Fruit fly (Drosophila melanogaster) whole organism, embryonic: ENCODE data around the gene CG6126.

Source experiments
- C15 ChIP-seq: fragments of 200-800 bp; sonication (Bioruptor generic); IDR thresholded peaks from 3 replicates; pipeline ENCODE4 v1.3.6; 2022; ENCODE audit warnings: missing biosample characterization, missing genetic modification characterization
- CG10209 ChIP-seq: fragments of 200-800 bp; sonication (Bioruptor generic); optimal IDR thresholded peaks from 3 replicates; lab custom pipeline; 2017; ENCODE audit warnings: missing biosample characterization, mild to moderate bottlenecking, missing genetic modification characterization, missing genetic modification reagents
- CG10366 ChIP-seq: fragments of 200-800 bp; sonication (Bioruptor generic); IDR thresholded peaks from 2 replicates; pipeline ENCODE4 v1.3.6; 2022; ENCODE audit warnings: missing biosample characterization, missing genetic modification characterization
- CG11504 ChIP-seq: fragments of 200-800 bp; sonication (Bioruptor generic); optimal IDR thresholded peaks from 3 replicates; lab custom pipeline; 2019; ENCODE audit warnings: missing biosample characterization, mild to moderate bottlenecking, missing genetic modification characterization, moderate library complexity
- CG1233 ChIP-seq: fragments of 200-800 bp; sonication (Bioruptor generic); optimal IDR thresholded peaks from 4 replicates; lab custom pipeline; 2018; ENCODE audit warnings: missing biosample characterization, mild to moderate bottlenecking, missing genetic modification characterization
- CG15073 ChIP-seq: fragments of 200-800 bp; sonication (Bioruptor generic); optimal IDR thresholded peaks from 2 replicates; lab custom pipeline; 2016; ENCODE audit warnings: missing biosample characterization, missing genetic modification characterization
- CG15269 ChIP-seq: fragments of 200-800 bp; sonication (Bioruptor generic); optimal IDR thresholded peaks from 2 replicates; lab custom pipeline; 2018; ENCODE audit warnings: missing biosample characterization, mild to moderate bottlenecking, missing genetic modification characterization, moderate library complexity
- CG15479 ChIP-seq: fragments of 200-800 bp; sonication (Bioruptor generic); optimal IDR thresholded peaks from 3 replicates; lab custom pipeline; 2019; ENCODE audit warnings: missing biosample characterization, mild to moderate bottlenecking, missing genetic modification characterization, moderate library complexity
- CG1832 ChIP-seq: fragments of 200-800 bp; sonication (Bioruptor generic); optimal IDR thresholded peaks from 2 replicates; lab custom pipeline; 2017; ENCODE audit warnings: missing biosample characterization, mild to moderate bottlenecking, missing genetic modification characterization, inconsistent platforms
- CG2678 ChIP-seq: fragments of 200-800 bp; sonication (Bioruptor generic); optimal IDR thresholded peaks from 3 replicates; lab custom pipeline; 2019; ENCODE audit warnings: missing biosample characterization, mild to moderate bottlenecking, missing genetic modification characterization, moderate library complexity
- CG3163 ChIP-seq: fragments of 200-800 bp; sonication (Bioruptor generic); optimal IDR thresholded peaks from 3 replicates; lab custom pipeline; 2016; ENCODE audit warnings: missing biosample characterization, missing genetic modification characterization
- CG32532 ChIP-seq: fragments of 200-800 bp; sonication (Bioruptor generic); IDR thresholded peaks from 2 replicates; pipeline ENCODE4 v1.3.6; 2022; ENCODE audit warnings: missing biosample characterization, missing genetic modification characterization
- CG32767 ChIP-seq: fragments of 200-800 bp; sonication (Bioruptor generic); IDR thresholded peaks from 2 replicates; pipeline ENCODE4 v1.3.6; 2022; ENCODE audit warnings: missing biosample characterization, missing genetic modification characterization
- CG43689 ChIP-seq: fragments of 200-800 bp; sonication (Bioruptor generic); IDR thresholded peaks from 2 replicates; pipeline ENCODE4 v1.3.6; 2022; ENCODE audit warnings: missing biosample characterization, missing genetic modification characterization
- CG6813 ChIP-seq: fragments of 200-800 bp; sonication (Bioruptor generic); optimal IDR thresholded peaks from 2 replicates; lab custom pipeline; 2017; ENCODE audit warnings: missing biosample characterization, missing genetic modification characterization, mild to moderate bottlenecking, moderate library complexity, missing genetic modification reagents
- CG7556 ChIP-seq: fragments of 200-800 bp; sonication (Bioruptor generic); optimal IDR thresholded peaks from 2 replicates; lab custom pipeline; 2017; ENCODE audit warnings: missing biosample characterization, mild to moderate bottlenecking, missing genetic modification characterization
- CG7928 ChIP-seq: fragments of 200-800 bp; sonication (Bioruptor generic); optimal IDR thresholded peaks from 2 replicates; lab custom pipeline; 2017; ENCODE audit warnings: missing biosample characterization, mild to moderate bottlenecking, missing genetic modification characterization
- CG7963 ChIP-seq: fragments of 200-800 bp; sonication (Bioruptor generic); IDR thresholded peaks from 3 replicates; pipeline ENCODE4 v1.3.6; 2022; ENCODE audit warnings: missing biosample characterization, missing genetic modification characterization; ENCODE audit not compliant: partially characterized antibody
- CG7987 ChIP-seq: fragments of 200-800 bp; sonication (Bioruptor generic); optimal IDR thresholded peaks from 2 replicates; lab custom pipeline; 2018; ENCODE audit warnings: missing biosample characterization, mild to moderate bottlenecking, missing genetic modification characterization, moderate library complexity
- CkIIα-i1 ChIP-seq: fragments of 200-800 bp; sonication (Bioruptor generic); IDR thresholded peaks from 2 replicates; pipeline ENCODE4 v1.3.6; 2022; ENCODE audit warnings: missing biosample characterization, missing genetic modification characterization
- CrebB ChIP-seq: fragments of 200-800 bp; sonication (Bioruptor generic); optimal IDR thresholded peaks from 3 replicates; lab custom pipeline; 2018; ENCODE audit warnings: missing biosample characterization, mild to moderate bottlenecking, missing genetic modification characterization
- Deaf1 ChIP-seq: fragments of 200-800 bp; optimal IDR thresholded peaks from 3 replicates; lab custom pipeline; 2019; ENCODE audit warnings: missing biosample characterization, mild to moderate bottlenecking, missing genetic modification characterization, moderate library complexity
- Dll ChIP-seq: fragments of 200-800 bp; sonication (Bioruptor generic); IDR thresholded peaks from 4 replicates; pipeline ENCODE4 v1.3.6; 2022; ENCODE audit warnings: missing biosample characterization, missing genetic modification characterization; ENCODE audit not compliant: partially characterized antibody
- Fer1 ChIP-seq: fragments of 200-800 bp; sonication (Bioruptor generic); optimal IDR thresholded peaks from 2 replicates; lab custom pipeline; 2017; ENCODE audit warnings: missing biosample characterization, mild to moderate bottlenecking, missing genetic modification characterization
- GATAe ChIP-seq: fragments of 200-800 bp; sonication (Bioruptor generic); conservative IDR thresholded peaks from 2 replicates; pipeline ENCODE4 v1.3.6; 2022; ENCODE audit warnings: missing biosample characterization, missing genetic modification characterization
- MESR4 ChIP-seq: fragments of 200-800 bp; sonication (Bioruptor generic); optimal IDR thresholded peaks from 2 replicates; lab custom pipeline; 2018; ENCODE audit warnings: missing biosample characterization, mild to moderate bottlenecking, missing genetic modification characterization, moderate library complexity
- MTF-1 ChIP-seq: fragments of 200-800 bp; sonication (Bioruptor generic); optimal IDR thresholded peaks from 2 replicates; lab custom pipeline; 2018; ENCODE audit warnings: missing biosample characterization, mild to moderate bottlenecking, missing genetic modification characterization, borderline replicate concordance
- Nf-YC ChIP-seq: fragments of 200-800 bp; optimal IDR thresholded peaks from 3 replicates; lab custom pipeline; 2019; ENCODE audit warnings: missing biosample characterization, mild to moderate bottlenecking, missing genetic modification characterization, moderate library complexity
- Stat92E ChIP-seq, 3 experiments: fragments of >200 bp in 2 of 3; fragments of 200-800 bp in 1 of 3; sonication (Bioruptor generic) in 1 of 3; optimal IDR thresholded peaks; 2 replicates each; lab custom pipeline; 2017 to 2019; ENCODE audit warnings: missing biosample characterization in 3 of 3, missing genetic modification characterization in 3 of 3, mild to moderate bottlenecking in 1 of 3, moderate library complexity in 1 of 3
- Trl ChIP-seq, 3 experiments: fragments of >200 bp in 2 of 3; fragments of 200-800 bp in 1 of 3; sonication (Bioruptor generic) in 1 of 3; optimal IDR thresholded peaks; 2 replicates in 1 of 3; 3 replicates in 2 of 3; lab custom pipeline; 2016 to 2017; ENCODE audit warnings: missing biosample characterization in 1 of 3, missing genetic modification characterization in 1 of 3
- bsh ChIP-seq, 2 experiments: fragments of 200-800 bp; sonication (Bioruptor generic); optimal IDR thresholded peaks; 2 replicates each; lab custom pipeline; 2017 to 2018; ENCODE audit warnings: mild to moderate bottlenecking in 2 of 2, missing biosample characterization in 2 of 2, missing genetic modification characterization in 2 of 2, moderate library complexity in 1 of 2
- chinmo ChIP-seq: fragments of 200-800 bp; sonication (Bioruptor generic); IDR thresholded peaks from 4 replicates; pipeline ENCODE4 v1.3.6; 2022; ENCODE audit warnings: missing biosample characterization, missing genetic modification characterization; ENCODE audit not compliant: partially characterized antibody
- dimm ChIP-seq: fragments of 200-800 bp; sonication (Bioruptor generic); IDR thresholded peaks from 2 replicates; pipeline ENCODE4 v1.3.6; 2022; ENCODE audit warnings: missing biosample characterization, missing genetic modification characterization
- dmrt99B ChIP-seq: fragments of 200-800 bp; sonication (Bioruptor generic); optimal IDR thresholded peaks from 2 replicates; lab custom pipeline; 2018; ENCODE audit warnings: missing biosample characterization, mild to moderate bottlenecking, missing genetic modification characterization, moderate library complexity
- ftz-f1 ChIP-seq: fragments of 200-800 bp; sonication (Bioruptor generic); optimal IDR thresholded peaks from 2 replicates; lab custom pipeline; 2016; ENCODE audit warnings: missing biosample characterization, missing genetic modification characterization
- grau ChIP-seq: fragments of 200-800 bp; optimal IDR thresholded peaks from 3 replicates; lab custom pipeline; 2019; ENCODE audit warnings: missing biosample characterization, mild to moderate bottlenecking, missing genetic modification characterization, moderate library complexity
- grn ChIP-seq: fragments of 200-800 bp; sonication (Bioruptor generic); optimal IDR thresholded peaks from 3 replicates; lab custom pipeline; 2017; ENCODE audit warnings: missing biosample characterization, missing genetic modification characterization
- gro ChIP-seq: fragments of 200-800 bp; sonication (Bioruptor generic); optimal IDR thresholded peaks from 2 replicates; lab custom pipeline; 2016; ENCODE audit warnings: missing biosample characterization, missing genetic modification characterization
- lbe ChIP-seq: fragments of 200-800 bp; sonication (Bioruptor generic); optimal IDR thresholded peaks from 2 replicates; lab custom pipeline; 2016; ENCODE audit warnings: missing biosample characterization, mild to moderate bottlenecking, missing genetic modification characterization
- mirr ChIP-seq: fragments of 200-800 bp; sonication (Bioruptor generic); optimal IDR thresholded peaks from 3 replicates; lab custom pipeline; 2018; ENCODE audit warnings: missing biosample characterization, mild to moderate bottlenecking, missing genetic modification characterization
- pb ChIP-seq: fragments of 200-800 bp; sonication (Bioruptor generic); optimal IDR thresholded peaks from 3 replicates; lab custom pipeline; 2016; ENCODE audit warnings: missing biosample characterization, missing genetic modification characterization
- pros ChIP-seq: fragments of 200-800 bp; sonication (Bioruptor generic); optimal IDR thresholded peaks from 3 replicates; lab custom pipeline; 2019; ENCODE audit warnings: missing biosample characterization, mild to moderate bottlenecking, missing genetic modification characterization, moderate library complexity
- scrt ChIP-seq: fragments of 200-800 bp; sonication (Bioruptor generic); optimal IDR thresholded peaks from 2 replicates; lab custom pipeline; 2018; ENCODE audit warnings: missing biosample characterization, mild to moderate bottlenecking, missing genetic modification characterization, moderate library complexity
- so ChIP-seq: fragments of 200-800 bp; sonication (Bioruptor generic); IDR thresholded peaks from 3 replicates; pipeline ENCODE4 v1.3.6; 2022; ENCODE audit warnings: missing biosample characterization, missing genetic modification characterization
- sug ChIP-seq: fragments of 200-800 bp; optimal IDR thresholded peaks from 2 replicates; lab custom pipeline; 2019; ENCODE audit warnings: missing biosample characterization, mild to moderate bottlenecking, missing genetic modification characterization, moderate library complexity
- unc-4 ChIP-seq: fragments of 200-800 bp; sonication (Bioruptor generic); IDR thresholded peaks from 2 replicates; pipeline ENCODE4 v1.3.6; 2022; ENCODE audit warnings: missing biosample characterization, missing genetic modification characterization; ENCODE audit not compliant: partially characterized antibody

The CG6126 gene

DNA sequence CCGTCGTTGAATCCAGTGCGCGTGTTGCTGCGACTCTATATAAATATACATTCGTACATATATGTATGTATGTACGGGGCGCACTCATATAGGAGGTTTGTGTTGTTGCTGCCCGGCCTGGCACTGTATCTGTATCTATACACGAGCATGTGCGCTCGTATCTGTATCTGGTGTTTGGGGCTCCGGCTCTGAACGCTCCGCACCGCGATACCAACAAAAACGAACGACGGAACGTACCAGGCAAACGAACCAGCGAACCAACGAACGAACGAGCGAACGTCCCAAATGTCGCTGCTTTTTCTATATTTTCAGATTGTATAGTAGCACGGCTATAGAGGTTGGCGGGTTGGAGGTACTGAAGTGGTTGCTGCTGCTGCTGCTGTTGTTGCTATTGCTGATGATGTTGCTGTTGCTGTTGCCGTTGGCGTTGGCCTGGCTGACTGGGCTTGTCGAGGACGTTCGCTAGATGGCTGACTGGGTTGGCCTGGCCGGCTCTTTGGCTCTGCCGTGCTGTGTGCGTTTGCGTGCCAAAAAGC lies 4.3 kb upstream of the CG6126 start (continued):
- TF ChIP-seq scrt (GFP tag; lab: Kevin White, UChicago) (peak; percentile 27), CG10209 (GFP tag; lab: Kevin White, UChicago) (peak; percentile 6), lbe (GFP tag; lab: Kevin White, UChicago) (peak; percentile 65), Fer1 (peak; percentile 53), CG7556 (GFP tag; lab: Kevin White, UChicago) (no peak), Trl (optimal IDR thresholded peaks at IDR 0.05; lab: Kevin White, UChicago) (peak in 1 of 2 experiments; percentile 11), Trl (GFP tag; optimal IDR thresholded peaks at IDR 0.05; lab: Kevin White, UChicago) (no peak), CG7987 (GFP tag; lab: Kevin White, UChicago) (peak; percentile 43), CG1832 (GFP tag; lab: Kevin White, UChicago) (no peak), MTF-1 (GFP tag; lab: Kevin White, UChicago) (peak; percentile 28), C15 (GFP tag; lab: Robert Waterston, UW) (0 out of 3 replicates have a peak, but pooled peaks have one; percentile 12), CG15479 (GFP tag; lab: Kevin White, UChicago) (no peak), CG32767 (peak; percentile 93), grau (tag; lab: Kevin White, UChicago) (peak; percentile 45), chinmo (GFP tag; lab: Robert Waterston, UW) (peak; percentile 98), so (GFP tag; lab: Robert Waterston, UW) (peak; percentile 65; the same call in 2 of the 3 replicates), CG7963 (GFP tag; lab: Robert Waterston, UW) (no peak), mirr (GFP tag; lab: Kevin White, UChicago) (peak; percentile 80), Dll (GFP tag; lab: Robert Waterston, UW) (0 out of 4 replicates have a peak, but pooled peaks have one; percentile 22), CkIIα-i1 (GFP tag; lab: Robert Waterston, UW) (no peak), gro (GFP tag; lab: Kevin White, UChicago) (peak; percentile 9), bsh (GFP tag; optimal IDR thresholded peaks at IDR 0.05; lab: Kevin White, UChicago) (no peak), dimm (GFP tag; lab: Robert Waterston, UW) (no peak), Nf-YC (peak; percentile 24), CG32532 (0 out of 2 replicates have a peak, but pooled peaks have one; percentile 10), CrebB (tag; lab: Kevin White, UChicago) (peak; percentile 37), MESR4 (peak; percentile 7), unc-4 (GFP tag; lab: Robert Waterston, UW) (0 out of 2 replicates have a peak, but pooled peaks have one; percentile 13), Deaf1 (tag; lab: Kevin White, UChicago) (peak; percentile 98), GATAe (peak; percentile 45; the same call in 1 of the 2 replicates), grn (GFP tag; lab: Kevin White, UChicago) (peak; percentile 73), CG7928 (no peak), dmrt99B (tag; lab: Kevin White, UChicago) (peak; percentile 7), CG6813 (GFP tag; lab: Kevin White, UChicago) (peak; percentile 36), pros (GFP tag; lab: Kevin White, UChicago) (peak; percentile 48), CG11504 (tag; lab: Kevin White, UChicago) (peak; percentile 70), CG15073 (no peak), CG2678 (peak; percentile 8), Stat92E (GFP tag; optimal IDR thresholded peaks at IDR 0.05; lab: Kevin White, UChicago) (peak in 1 of 3 experiments; percentile 68), CG15269 (tag; lab: Kevin White, UChicago) (peak; percentile 5), CG10366 (0 out of 2 replicates have a peak, but pooled peaks have one; percentile 8), sug (tag; lab: Kevin White, UChicago) (peak; percentile 89), ftz-f1 (peak; percentile 94), CG1233 (GFP tag; lab: Kevin White, UChicago) (peak; percentile 25), CG3163 (peak; percentile 31), pb (no peak), CG43689 (GFP tag; lab: Robert Waterston, UW) (no peak)
